Fruit fly (Drosophila melanogaster) whole organism, embryonic: ENCODE data around the gene Wsck.
A peak's percentile ranks its signal among the peaks of the same experiment; 100 is the strongest.

Experiments used
- Atf-2 ChIP-seq: fragments of 200-800 bp; sonication (Bioruptor generic); optimal IDR thresholded peaks from 2 replicates; lab custom pipeline; 2016; ENCODE audit warnings: missing biosample characterization, missing genetic modification characterization
- Atf3 ChIP-seq: fragments of 200-800 bp; sonication (Bioruptor generic); optimal IDR thresholded peaks from 3 replicates; lab custom pipeline; 2016; ENCODE audit warnings: missing biosample characterization, missing genetic modification characterization
- CG12744 ChIP-seq: fragments of 200-800 bp; sonication (Bioruptor generic); optimal IDR thresholded peaks from 2 replicates; lab custom pipeline; 2016; ENCODE audit warnings: missing biosample characterization, missing genetic modification characterization
- CG12942 ChIP-seq: fragments of 200-800 bp; sonication (Bioruptor generic); optimal IDR thresholded peaks from 3 replicates; lab custom pipeline; 2016; ENCODE audit warnings: missing biosample characterization, missing genetic modification characterization
- CG13123 ChIP-seq: fragments of 200-800 bp; sonication (Bioruptor generic); optimal IDR thresholded peaks from 2 replicates; lab custom pipeline; 2016; ENCODE audit warnings: missing biosample characterization, missing genetic modification characterization
- CG13296 ChIP-seq: fragments of 200-800 bp; sonication (Bioruptor generic); optimal IDR thresholded peaks from 3 replicates; lab custom pipeline; 2018; ENCODE audit warnings: missing biosample characterization, mild to moderate bottlenecking, missing genetic modification characterization
- CG14860 ChIP-seq: fragments of 200-800 bp; sonication (Bioruptor generic); IDR thresholded peaks from 3 replicates; pipeline ENCODE4 v1.3.6; 2022; ENCODE audit warnings: missing biosample characterization, missing genetic modification characterization; ENCODE audit not compliant: partially characterized antibody
- CG1602 ChIP-seq: fragments of 200-800 bp; sonication (Bioruptor generic); optimal IDR thresholded peaks from 3 replicates; lab custom pipeline; 2016; ENCODE audit warnings: missing biosample characterization, missing genetic modification characterization
- CG17359 ChIP-seq: fragments of 200-800 bp; sonication (Bioruptor generic); optimal IDR thresholded peaks from 3 replicates; lab custom pipeline; 2018; ENCODE audit warnings: missing biosample characterization, mild to moderate bottlenecking, missing genetic modification characterization, moderate library complexity
- CG17361 ChIP-seq: fragments of 200-800 bp; sonication (Bioruptor generic); IDR thresholded peaks from 3 replicates; pipeline ENCODE4 v1.3.6; 2022; ENCODE audit warnings: missing biosample characterization, missing genetic modification characterization
- CG17829 ChIP-seq: fragments of 200-800 bp; optimal IDR thresholded peaks from 2 replicates; lab custom pipeline; 2019; ENCODE audit warnings: missing biosample characterization, mild to moderate bottlenecking, missing genetic modification characterization, moderate library complexity
- CG18476 ChIP-seq: fragments of 200-800 bp; sonication (Bioruptor generic); optimal IDR thresholded peaks from 2 replicates; lab custom pipeline; 2016; ENCODE audit warnings: missing biosample characterization, mild to moderate bottlenecking, missing genetic modification characterization
- CG18599 ChIP-seq: fragments of 200-800 bp; sonication (Bioruptor generic); optimal IDR thresholded peaks from 3 replicates; lab custom pipeline; 2017; ENCODE audit warnings: missing biosample characterization, missing genetic modification characterization, mild to moderate bottlenecking, moderate library complexity, missing genetic modification reagents
- CG2120 ChIP-seq: fragments of 200-800 bp; sonication (Bioruptor generic); optimal IDR thresholded peaks from 3 replicates; lab custom pipeline; 2016; ENCODE audit warnings: missing biosample characterization, missing genetic modification characterization
- CG2129 ChIP-seq: fragments of 200-800 bp; sonication (Bioruptor generic); IDR thresholded peaks from 2 replicates; pipeline ENCODE4 v1.3.6; 2022; ENCODE audit warnings: missing biosample characterization, missing genetic modification characterization; ENCODE audit not compliant: partially characterized antibody
- CG32772 ChIP-seq: fragments of 200-800 bp; sonication (Bioruptor generic); IDR thresholded peaks from 2 replicates; pipeline ENCODE4 v1.3.6; 2022; ENCODE audit warnings: missing biosample characterization, missing genetic modification characterization
- CG3847 ChIP-seq: fragments of 200-800 bp; sonication (Bioruptor generic); IDR thresholded peaks from 2 replicates; pipeline ENCODE4 v1.3.6; 2022; ENCODE audit warnings: missing biosample characterization, missing genetic modification characterization
- CG4424 ChIP-seq: fragments of 200-800 bp; sonication (Bioruptor generic); optimal IDR thresholded peaks from 3 replicates; lab custom pipeline; 2016; ENCODE audit warnings: missing biosample characterization, missing genetic modification characterization
- CG6654 ChIP-seq: fragments of 200-800 bp; sonication (Bioruptor generic); optimal IDR thresholded peaks from 2 replicates; lab custom pipeline; 2017; ENCODE audit warnings: missing biosample characterization, mild to moderate bottlenecking, missing genetic modification characterization
- CrebB ChIP-seq: fragments of 200-800 bp; sonication (Bioruptor generic); optimal IDR thresholded peaks from 3 replicates; lab custom pipeline; 2018; ENCODE audit warnings: missing biosample characterization, mild to moderate bottlenecking, missing genetic modification characterization
- Dfd ChIP-seq, 2 experiments: fragments of >200 bp; optimal IDR thresholded peaks; 2 replicates each; lab custom pipeline; 2017; ENCODE audit warnings: missing biosample characterization in 2 of 2, missing genetic modification characterization in 2 of 2
- Dll ChIP-seq: fragments of 200-800 bp; sonication (Bioruptor generic); IDR thresholded peaks from 4 replicates; pipeline ENCODE4 v1.3.6; 2022; ENCODE audit warnings: missing biosample characterization, missing genetic modification characterization; ENCODE audit not compliant: partially characterized antibody
- Fer2 ChIP-seq: fragments of 200-800 bp; sonication (Bioruptor generic); optimal IDR thresholded peaks from 2 replicates; lab custom pipeline; 2018; ENCODE audit warnings: missing biosample characterization, mild to moderate bottlenecking, missing genetic modification characterization, moderate library complexity
- HLH4C ChIP-seq: fragments of 200-800 bp; sonication (Bioruptor generic); IDR thresholded peaks from 3 replicates; pipeline ENCODE4 v1.3.6; 2022; ENCODE audit warnings: missing biosample characterization, missing genetic modification characterization; ENCODE audit not compliant: partially characterized antibody
- HmgD ChIP-seq: fragments of 200-800 bp; sonication (Bioruptor generic); optimal IDR thresholded peaks from 3 replicates; lab custom pipeline; 2016; ENCODE audit warnings: missing biosample characterization, missing genetic modification characterization
- Hsf ChIP-seq: fragments of 200-800 bp; sonication (Bioruptor generic); optimal IDR thresholded peaks from 3 replicates; lab custom pipeline; 2016; ENCODE audit warnings: missing biosample characterization, missing genetic modification characterization
- Max ChIP-seq: fragments of 200-800 bp; sonication (Bioruptor generic); optimal IDR thresholded peaks from 2 replicates; lab custom pipeline; 2016; ENCODE audit warnings: missing biosample characterization, mild to moderate bottlenecking, missing genetic modification characterization
- Med ChIP-seq: fragments of 200-800 bp; sonication (Bioruptor generic); peaks from one replicate; lab custom pipeline; 2016; ENCODE audit warnings: missing biosample characterization, missing genetic modification characterization, mild to moderate bottlenecking, inconsistent platforms, moderate library complexity
- Nf-YA ChIP-seq: fragments of 200-800 bp; sonication (Bioruptor generic); IDR thresholded peaks from 2 replicates; pipeline ENCODE4 v1.3.6; 2022; ENCODE audit warnings: missing biosample characterization, missing genetic modification characterization
- Pdp1 ChIP-seq, 2 experiments: fragments of 200-800 bp; sonication (Bioruptor generic); optimal IDR thresholded peaks; 3 replicates each; lab custom pipeline; 2016; ENCODE audit warnings: missing biosample characterization in 2 of 2, missing genetic modification characterization in 2 of 2, mild to moderate bottlenecking in 1 of 2, moderate library complexity in 1 of 2
- Rfx ChIP-seq: fragments of 200-800 bp; sonication (Bioruptor generic); IDR thresholded peaks from 2 replicates; pipeline ENCODE4 v1.3.6; 2022; ENCODE audit warnings: missing biosample characterization, missing genetic modification characterization
- Stat92E ChIP-seq, 3 experiments: fragments of >200 bp in 2 of 3; fragments of 200-800 bp in 1 of 3; sonication (Bioruptor generic) in 1 of 3; optimal IDR thresholded peaks; 2 replicates each; lab custom pipeline; 2017 to 2019; ENCODE audit warnings: missing biosample characterization in 3 of 3, missing genetic modification characterization in 3 of 3, mild to moderate bottlenecking in 1 of 3, moderate library complexity in 1 of 3
- Vsx1 ChIP-seq: fragments of 200-800 bp; sonication (Bioruptor generic); optimal IDR thresholded peaks from 2 replicates; lab custom pipeline; 2017; ENCODE audit warnings: missing biosample characterization, mild to moderate bottlenecking, missing genetic modification characterization, missing genetic modification reagents
- ac ChIP-seq: fragments of 200-800 bp; sonication (Bioruptor generic); optimal IDR thresholded peaks from 3 replicates; lab custom pipeline; 2017; ENCODE audit warnings: missing biosample characterization, mild to moderate bottlenecking, missing genetic modification characterization
- bowl ChIP-seq: fragments of 200-800 bp; sonication (Bioruptor generic); IDR thresholded peaks from 2 replicates; pipeline ENCODE4 v1.3.6; 2022; ENCODE audit warnings: missing biosample characterization, missing genetic modification characterization
- cad ChIP-seq: fragments of >200 bp; optimal IDR thresholded peaks from 2 replicates; lab custom pipeline; 2017; ENCODE audit warnings: missing biosample characterization, missing genetic modification characterization
- chif ChIP-seq, 2 experiments: fragments of 200-800 bp; sonication (Bioruptor generic); optimal IDR thresholded peaks; 3 replicates each; lab custom pipeline; 2016; ENCODE audit warnings: missing biosample characterization in 2 of 2, missing genetic modification characterization in 2 of 2
- crol ChIP-seq: fragments of 200-800 bp; sonication (Bioruptor generic); IDR thresholded peaks from 2 replicates; pipeline ENCODE4 v1.3.6; 2022; ENCODE audit warnings: missing biosample characterization, missing genetic modification characterization
- dati ChIP-seq: fragments of 200-800 bp; sonication (Bioruptor generic); IDR thresholded peaks from 2 replicates; pipeline ENCODE4 v1.3.6; 2022; ENCODE audit warnings: missing biosample characterization, missing genetic modification characterization
- dimm ChIP-seq: fragments of 200-800 bp; sonication (Bioruptor generic); IDR thresholded peaks from 2 replicates; pipeline ENCODE4 v1.3.6; 2022; ENCODE audit warnings: missing biosample characterization, missing genetic modification characterization
- dysf ChIP-seq: fragments of 200-800 bp; sonication (Bioruptor generic); IDR thresholded peaks from 3 replicates; pipeline ENCODE4 v1.3.6; 2022; ENCODE audit warnings: missing biosample characterization, missing genetic modification characterization
- gcm ChIP-seq: fragments of 200-800 bp; sonication (Bioruptor generic); optimal IDR thresholded peaks from 2 replicates; lab custom pipeline; 2019; ENCODE audit warnings: missing biosample characterization, mild to moderate bottlenecking, missing genetic modification characterization, moderate library complexity
- grn ChIP-seq: fragments of 200-800 bp; sonication (Bioruptor generic); optimal IDR thresholded peaks from 3 replicates; lab custom pipeline; 2017; ENCODE audit warnings: missing biosample characterization, missing genetic modification characterization
- gt ChIP-seq: fragments of 200-800 bp; sonication (Bioruptor generic); IDR thresholded peaks from 2 replicates; pipeline ENCODE4 v1.3.6; 2022; ENCODE audit warnings: missing biosample characterization, missing genetic modification characterization
- nom ChIP-seq: fragments of 200-800 bp; sonication (Bioruptor generic); optimal IDR thresholded peaks from 2 replicates; lab custom pipeline; 2017; ENCODE audit warnings: missing biosample characterization, missing genetic modification characterization, mild to moderate bottlenecking, moderate library complexity, missing genetic modification reagents
- slbo ChIP-seq: fragments of 200-800 bp; sonication (Bioruptor generic); IDR thresholded peaks from 2 replicates; pipeline ENCODE4 v1.3.6; 2022; ENCODE audit warnings: missing biosample characterization, missing genetic modification characterization
- sob ChIP-seq: fragments of 200-800 bp; sonication (Bioruptor generic); IDR thresholded peaks from 2 replicates; pipeline ENCODE4 v1.3.6; 2022; ENCODE audit warnings: missing biosample characterization, missing genetic modification characterization
- tio ChIP-seq: fragments of 200-800 bp; sonication (Bioruptor generic); optimal IDR thresholded peaks from 2 replicates; lab custom pipeline; 2017; ENCODE audit warnings: missing biosample characterization, missing genetic modification characterization, inconsistent platforms
- tna ChIP-seq: fragments of 200-800 bp; sonication (Bioruptor generic); IDR thresholded peaks from 2 replicates; pipeline ENCODE4 v1.3.6; 2022; ENCODE audit warnings: missing biosample characterization, missing genetic modification characterization; ENCODE audit not compliant: partially characterized antibody
- tup ChIP-seq: fragments of 200-800 bp; sonication (Bioruptor generic); optimal IDR thresholded peaks from 2 replicates; lab custom pipeline; 2016; ENCODE audit warnings: missing biosample characterization, mild to moderate bottlenecking, missing genetic modification characterization, moderate library complexity
- vvl ChIP-seq: fragments of 200-800 bp; sonication (Bioruptor generic); IDR thresholded peaks from 2 replicates; pipeline ENCODE4 v1.3.6; 2022; ENCODE audit warnings: missing biosample characterization, missing genetic modification characterization

Wsck gene

DNA sequence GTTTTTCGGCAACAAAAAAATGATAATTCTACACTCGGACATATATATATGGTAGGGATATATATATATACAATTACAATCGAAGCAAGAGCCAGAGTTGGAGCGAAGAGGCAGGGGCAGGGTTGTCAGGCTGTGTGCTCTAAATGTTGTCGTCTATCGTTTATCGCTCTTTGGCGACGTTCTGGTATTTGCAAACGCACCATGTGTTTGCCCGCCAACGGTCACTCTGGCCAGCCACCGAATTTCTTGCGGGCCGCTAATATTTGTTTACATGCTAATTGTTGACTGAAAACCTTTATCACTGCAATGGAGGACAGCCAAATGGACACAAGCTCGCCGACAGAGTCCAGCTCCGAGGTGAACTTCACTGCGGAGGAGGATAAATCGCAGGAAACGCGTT lies 20.0 kb upstream of the Wsck start, which contains the start of the genes puf and ash2:
Gene puf, minus strand, starts transcription at position 121 of the 400 bp plus-strand sequence.
Gene ash2, plus strand, starts transcription at position 203 of the 400 bp plus-strand sequence.
- TF ChIP-seq gcm (GFP tag; lab: Kevin White, UChicago) (no peak), CG1602 (GFP tag; lab: Kevin White, UChicago) (no peak), CG13123 (GFP tag; lab: Kevin White, UChicago) (no peak), Med (GFP tag; lab: Kevin White, UChicago) (peak; percentile 86), Hsf (GFP tag; lab: Kevin White, UChicago) (no peak), cad (GFP tag; lab: Kevin White, UChicago) (no peak), Pdp1 (GFP tag; optimal IDR thresholded peaks at IDR 0.05; lab: Kevin White, UChicago) (no peak), CG14860 (GFP tag; lab: Robert Waterston, UW) (peak; percentile 44; the same call in 2 of the 3 replicates), CG4424 (GFP tag; lab: Kevin White, UChicago) (no peak), tup (no peak), Dll (peak; percentile 55; the same call in 3 of the 4 replicates), slbo (GFP tag; lab: Robert Waterston, UW) (peak; percentile 22; the same call in 1 of the 2 replicates), crol (GFP tag; lab: Robert Waterston, UW) (0 out of 2 replicates have a peak, but pooled peaks have one; percentile 48), CG18599 (GFP tag; lab: Kevin White, UChicago) (no peak), dimm (no peak), CG12942 (GFP tag; lab: Kevin White, UChicago) (no peak), nom (GFP tag; lab: Kevin White, UChicago) (no peak), Max (peak; percentile 21), CG32772 (GFP tag; lab: Robert Waterston, UW) (no peak), HmgD (GFP tag; lab: Kevin White, UChicago) (peak; percentile 33), CG2129 (GFP tag; lab: Robert Waterston, UW) (no peak), gt (GFP tag; lab: Robert Waterston, UW) (no peak), tio (GFP tag; lab: Kevin White, UChicago) (no peak), Atf-2 (GFP tag; lab: Kevin White, UChicago) (no peak), CG18476 (GFP tag; lab: Kevin White, UChicago) (no peak), sob (GFP tag; lab: Robert Waterston, UW) (peak; percentile 57), CG2120 (GFP tag; lab: Kevin White, UChicago) (no peak), HLH4C (GFP tag; lab: Robert Waterston, UW) (peak; percentile 58; the same call in 2 of the 3 replicates), Rfx (peak; percentile 51), CG12744 (no peak), vvl (GFP tag; lab: Robert Waterston, UW) (no peak), CG13296 (GFP tag; lab: Kevin White, UChicago) (no peak), CG17359 (tag; lab: Kevin White, UChicago) (no peak), CG17361 (GFP tag; lab: Robert Waterston, UW) (no peak), Vsx1 (GFP tag; lab: Kevin White, UChicago) (no peak), dysf (no peak), bowl (no peak), dati (GFP tag; lab: Robert Waterston, UW) (no peak), CG17829 (tag; lab: Kevin White, UChicago) (peak; percentile 36), Fer2 (tag; lab: Kevin White, UChicago) (no peak), CG3847 (GFP tag; lab: Robert Waterston, UW) (peak; percentile 53), Nf-YA (GFP tag; lab: Robert Waterston, UW) (no peak), CrebB (no peak), CG6654 (GFP tag; lab: Kevin White, UChicago) (no peak), ac (no peak), Dfd (GFP tag; optimal IDR thresholded peaks at IDR 0.05; lab: Kevin White, UChicago) (no peak), Stat92E (GFP tag; optimal IDR thresholded peaks at IDR 0.05; lab: Kevin White, UChicago) (peak in 1 of 3 experiments; percentile 25), Atf3 (GFP tag; lab: Kevin White, UChicago) (no peak), tna (no peak), chif (GFP tag; optimal IDR thresholded peaks at IDR 0.05; lab: Kevin White, UChicago) (no peak), grn (GFP tag; lab: Kevin White, UChicago) (no peak)
